Worm (Caenorhabditis elegans): ENCODE data around the gene cit-1.1.

DNA sequence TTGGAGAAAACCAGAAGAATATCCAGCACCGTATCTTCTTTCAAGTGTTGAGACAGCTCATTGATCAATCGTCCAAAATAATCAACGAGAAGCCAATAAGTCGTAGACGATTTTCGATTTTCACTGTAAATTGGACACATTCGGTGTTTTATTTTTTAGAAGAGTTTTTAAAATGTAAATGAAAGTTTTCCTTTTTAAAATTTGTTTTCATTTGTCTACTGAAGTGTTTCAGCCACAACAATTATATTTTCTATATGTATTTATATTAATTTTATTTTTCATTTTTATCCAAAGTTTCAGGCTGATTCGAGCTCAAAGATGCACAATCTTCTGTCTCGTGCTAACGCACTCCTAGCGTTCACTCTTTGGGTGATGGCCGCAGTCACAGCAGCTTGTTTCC is 35.1 kb upstream of the cit-1.1 start, which contains the start of gene spcs-3:
- no peak for TF ChIP-seq fos-1 (tag; optimal IDR thresholded peaks at IDR 0.05)
- no peak for TF ChIP-seq mdl-1 (tag; optimal IDR thresholded peaks at IDR 0.05)
- TF ChIP-seq nhr-25 (tag; optimal IDR thresholded peaks at IDR 0.05) = no peak

All from whole organism, L2 larva.